Fruit fly (Drosophila melanogaster) whole organism, prepupa: Measurements from ENCODE around the gene CG15356.

Experiments used
- CG10631 ChIP-seq: fragments of 200-800 bp; sonication (Bioruptor generic); optimal IDR thresholded peaks from 2 replicates; lab custom pipeline; 2016; ENCODE audit warnings: missing biosample characterization, missing genetic modification characterization
- CG11294 ChIP-seq: fragments of 200-800 bp; sonication (Bioruptor generic); IDR thresholded peaks from 2 replicates; pipeline ENCODE4 v1.3.6; 2022; ENCODE audit warnings: missing biosample characterization, missing genetic modification characterization
- CG11902 ChIP-seq: fragments of 200-800 bp; sonication (Bioruptor generic); optimal IDR thresholded peaks from 3 replicates; lab custom pipeline; 2016; ENCODE audit warnings: missing biosample characterization, missing genetic modification characterization
- CG15336 ChIP-seq: fragments of 200-800 bp; sonication (Bioruptor generic); IDR thresholded peaks from 2 replicates; pipeline ENCODE4 v1.3.6; 2022; ENCODE audit warnings: missing biosample characterization, missing genetic modification characterization
- CG1621 ChIP-seq: fragments of 200-800 bp; sonication (Bioruptor generic); optimal IDR thresholded peaks from 3 replicates; lab custom pipeline; 2018; ENCODE audit warnings: missing biosample characterization, mild to moderate bottlenecking, missing genetic modification characterization
- CG32006 ChIP-seq: fragments of 200-800 bp; sonication (Bioruptor generic); optimal IDR thresholded peaks from 3 replicates; lab custom pipeline; 2017; ENCODE audit warnings: missing biosample characterization, mild to moderate bottlenecking, missing genetic modification characterization
- CG3919 ChIP-seq: fragments of 200-800 bp; sonication (Bioruptor generic); optimal IDR thresholded peaks from 3 replicates; lab custom pipeline; 2016; ENCODE audit warnings: missing biosample characterization, missing genetic modification characterization
- CG4318 ChIP-seq: fragments of 200-800 bp; sonication (Bioruptor generic); optimal IDR thresholded peaks from 3 replicates; lab custom pipeline; 2017; ENCODE audit warnings: missing biosample characterization, mild to moderate bottlenecking, missing genetic modification characterization
- CG6163 ChIP-seq: fragments of 200-800 bp; sonication (Bioruptor generic); IDR thresholded peaks from 3 replicates; pipeline ENCODE4 v1.3.6; 2022; ENCODE audit warnings: missing biosample characterization, missing genetic modification characterization
- CG6276 ChIP-seq: fragments of 200-800 bp; sonication (Bioruptor generic); optimal IDR thresholded peaks from 2 replicates; lab custom pipeline; 2017; ENCODE audit warnings: missing biosample characterization, mild to moderate bottlenecking, missing genetic modification characterization
- CG6854 ChIP-seq: fragments of 200-800 bp; sonication (Bioruptor generic); optimal IDR thresholded peaks from 2 replicates; lab custom pipeline; 2017; ENCODE audit warnings: missing biosample characterization, mild to moderate bottlenecking, missing genetic modification characterization
- CG8119 ChIP-seq: fragments of 200-800 bp; sonication (Bioruptor generic); IDR thresholded peaks from 3 replicates; pipeline ENCODE4 v1.3.6; 2022; ENCODE audit warnings: missing biosample characterization, missing genetic modification characterization
- CG9139 ChIP-seq: fragments of 200-800 bp; sonication (Bioruptor generic); optimal IDR thresholded peaks from 3 replicates; lab custom pipeline; 2017; ENCODE audit warnings: missing biosample characterization, mild to moderate bottlenecking, missing genetic modification characterization
- Eip78C ChIP-seq: fragments of 200-800 bp; sonication (Bioruptor generic); peaks from one replicate; lab custom pipeline; 2016; ENCODE audit warnings: missing biosample characterization, missing genetic modification characterization
- Ets96B ChIP-seq: fragments of 200-800 bp; optimal IDR thresholded peaks from 2 replicates; lab custom pipeline; 2019; ENCODE audit warnings: missing biosample characterization, mild to moderate bottlenecking, missing genetic modification characterization, moderate library complexity
- Gug ChIP-seq: fragments of 200-800 bp; sonication (Bioruptor generic); IDR thresholded peaks from 2 replicates; pipeline ENCODE4 v1.3.6; 2022; ENCODE audit warnings: missing biosample characterization, missing genetic modification characterization
- Hr4 ChIP-seq: fragments of 200-800 bp; sonication (Bioruptor generic); optimal IDR thresholded peaks from 3 replicates; lab custom pipeline; 2016; ENCODE audit warnings: missing biosample characterization, missing genetic modification characterization
- Lpt ChIP-seq: fragments of 200-800 bp; sonication (Bioruptor generic); optimal IDR thresholded peaks from 3 replicates; lab custom pipeline; 2016; ENCODE audit warnings: missing biosample characterization, missing genetic modification characterization
- OdsH ChIP-seq: fragments of 200-800 bp; sonication (Bioruptor generic); optimal IDR thresholded peaks from 3 replicates; lab custom pipeline; 2016; ENCODE audit warnings: missing biosample characterization, missing genetic modification characterization
- Sox102F ChIP-seq: fragments of 200-800 bp; sonication (Bioruptor generic); optimal IDR thresholded peaks from 2 replicates; lab custom pipeline; 2016; ENCODE audit warnings: missing biosample characterization, mild to moderate bottlenecking, missing genetic modification characterization
- achi ChIP-seq: fragments of 200-800 bp; sonication (Bioruptor generic); optimal IDR thresholded peaks from 3 replicates; lab custom pipeline; 2016; ENCODE audit warnings: missing biosample characterization, missing genetic modification characterization
- acj6 ChIP-seq: fragments of 200-800 bp; sonication (Bioruptor generic); optimal IDR thresholded peaks from 3 replicates; lab custom pipeline; 2016; ENCODE audit warnings: missing biosample characterization, missing genetic modification characterization
- dac ChIP-seq: fragments of 200-800 bp; sonication (Bioruptor generic); optimal IDR thresholded peaks from 2 replicates; lab custom pipeline; 2017; ENCODE audit warnings: missing biosample characterization, mild to moderate bottlenecking, missing genetic modification characterization
- eg ChIP-seq: fragments of 200-800 bp; sonication (Bioruptor generic); IDR thresholded peaks from 3 replicates; pipeline ENCODE4 v1.3.6; 2022; ENCODE audit warnings: missing biosample characterization, missing genetic modification characterization
- fd85E ChIP-seq: fragments of 200-800 bp; sonication (Bioruptor generic); optimal IDR thresholded peaks from 3 replicates; lab custom pipeline; 2016; ENCODE audit warnings: missing biosample characterization, missing genetic modification characterization
- net ChIP-seq: fragments of 200-800 bp; sonication (Bioruptor generic); optimal IDR thresholded peaks from 3 replicates; lab custom pipeline; 2016; ENCODE audit warnings: missing biosample characterization, missing genetic modification characterization
- salr ChIP-seq, 2 experiments: fragments of 200-800 bp; sonication (Bioruptor generic); optimal IDR thresholded peaks; 3 replicates each; lab custom pipeline; 2016 to 2018; ENCODE audit warnings: missing biosample characterization in 2 of 2, missing genetic modification characterization in 2 of 2, mild to moderate bottlenecking in 1 of 2
- spab ChIP-seq: fragments of 200-800 bp; sonication (Bioruptor generic); optimal IDR thresholded peaks from 2 replicates; lab custom pipeline; 2017; ENCODE audit warnings: missing biosample characterization, mild to moderate bottlenecking, missing genetic modification characterization, missing genetic modification reagents
- svp ChIP-seq: fragments of 200-800 bp; sonication (Bioruptor generic); peaks from one replicate; lab custom pipeline; 2016; ENCODE audit warnings: missing biosample characterization, missing genetic modification characterization

The CG15356 gene

DNA sequence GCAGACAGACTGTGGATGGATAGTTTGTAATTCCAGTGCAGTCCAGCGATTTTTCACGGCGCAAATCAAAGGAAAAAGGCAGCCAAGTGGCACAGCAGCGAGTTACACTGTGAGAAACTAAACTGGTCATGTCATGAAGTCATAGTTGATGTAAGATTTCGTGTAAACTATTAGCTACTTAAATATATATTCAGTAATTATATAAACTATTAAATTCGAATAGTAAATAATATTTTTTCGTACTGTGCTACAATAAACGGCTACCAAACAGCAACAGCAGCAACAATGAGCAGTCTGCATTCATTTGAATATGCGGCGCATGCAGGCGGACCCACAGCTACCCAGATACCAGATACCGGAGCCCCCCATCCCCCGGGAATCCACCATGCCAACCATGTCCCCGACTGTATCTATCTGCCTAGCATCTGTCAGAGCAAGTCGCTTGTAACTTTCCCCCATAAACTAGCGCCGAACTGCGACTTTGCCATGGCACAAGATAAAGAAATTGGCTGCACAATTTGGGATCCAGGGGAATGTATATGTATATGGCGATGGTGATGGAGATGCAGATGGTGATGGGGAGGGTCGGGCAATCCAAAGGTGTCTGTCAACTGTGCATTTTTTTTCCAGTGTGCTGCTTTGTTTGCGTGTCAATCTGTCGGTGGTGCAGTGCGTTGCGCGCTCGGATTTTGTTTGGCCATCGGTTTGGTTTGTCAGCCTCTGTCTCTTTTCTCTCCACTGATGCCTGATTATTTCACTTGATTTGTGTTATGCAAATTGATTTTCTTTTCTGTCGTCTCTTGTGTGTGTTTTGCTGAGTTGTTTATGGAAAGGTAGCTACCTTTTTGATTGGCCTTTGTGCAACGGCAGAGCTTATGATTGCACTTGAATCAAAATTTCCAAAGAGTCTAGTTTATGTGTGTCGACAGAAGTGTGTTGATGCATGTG is 54.4 kb downstream of the CG15356 start:
- TF ChIP-seq CG10631 (GFP tag; lab: Kevin White, UChicago) (peak; percentile 40), CG4318 (peak; percentile 58), Hr4 (GFP tag; lab: Kevin White, UChicago) (peak; percentile 85), fd85E (no peak), Lpt (GFP tag; lab: Kevin White, UChicago) (peak; percentile 60), dac (peak; percentile 77), CG11902 (GFP tag; lab: Kevin White, UChicago) (no peak), CG6854 (GFP tag; lab: Kevin White, UChicago) (no peak), OdsH (peak; percentile 50), CG6276 (GFP tag; lab: Kevin White, UChicago) (peak; percentile 75), svp (GFP tag; lab: Kevin White, UChicago) (no peak), net (peak; percentile 53), acj6 (peak; percentile 30), CG15336 (GFP tag; lab: Robert Waterston, UW) (peak; percentile 89), CG11294 (GFP tag; lab: Robert Waterston, UW) (peak; percentile 61; the same call in 1 of the 2 replicates), CG8119 (peak; percentile 91), Ets96B (tag; lab: Kevin White, UChicago) (no peak), Eip78C (GFP tag; lab: Kevin White, UChicago) (peak; percentile 64), CG6163 (GFP tag; lab: Robert Waterston, UW) (peak; percentile 79), Gug (GFP tag; lab: Robert Waterston, UW) (peak; percentile 69), CG32006 (peak; percentile 88), achi (GFP tag; lab: Kevin White, UChicago) (peak; percentile 62), CG3919 (GFP tag; lab: Kevin White, UChicago) (peak; percentile 38), salr (GFP tag; optimal IDR thresholded peaks at IDR 0.05; lab: Kevin White, UChicago) (peak in 1 of 2 experiments; percentile 40), eg (GFP tag; lab: Robert Waterston, UW) (peak; percentile 92), CG9139 (no peak), CG1621 (no peak), spab (GFP tag; lab: Kevin White, UChicago) (no peak), Sox102F (GFP tag; lab: Kevin White, UChicago) (no peak)
